Worm (Caenorhabditis elegans) whole organism, L4 larva: ENCODE data around the gene srx-17.

Source experiments
- egl-43 ChIP-seq: fragments of 200-800 bp; sonication (Bioruptor generic); IDR thresholded peaks from 2 replicates; pipeline ENCODE4 v1.3.6; 2022; ENCODE audit warnings: missing genetic modification reagents, missing genetic modification characterization, missing compliant biosample characterization
- lim-7 ChIP-seq: fragments of 200-800 bp; sonication (Bioruptor generic); IDR thresholded peaks from 2 replicates; pipeline ENCODE4 v1.3.6; 2022; ENCODE audit warnings: missing genetic modification characterization, missing compliant biosample characterization
- madf-9 ChIP-seq: fragments of 200-800 bp; sonication (Bioruptor generic); conservative IDR thresholded peaks from 2 replicates; pipeline ENCODE4 v1.3.6; 2022; ENCODE audit warnings: missing genetic modification reagents, missing genetic modification characterization, missing compliant biosample characterization
- mep-1 ChIP-seq: fragments of 150-350 bp; sonication (generic microtip); optimal IDR thresholded peaks from 3 replicates; lab custom pipeline; 2014; ENCODE audit warnings: missing biosample characterization, missing genetic modification characterization
- mxl-2 ChIP-seq: fragments of 200-800 bp; sonication (Bioruptor generic); conservative IDR thresholded peaks from 2 replicates; pipeline ENCODE4 v1.3.6; 2022; ENCODE audit warnings: missing genetic modification reagents, missing genetic modification characterization, missing compliant biosample characterization
- zfp-2 ChIP-seq: sonication (generic microtip); optimal IDR thresholded peaks from 2 replicates; lab custom pipeline; 2016; ENCODE audit warnings: mild to moderate bottlenecking, missing genetic modification characterization, missing compliant biosample characterization
- zip-2 ChIP-seq: fragments of 150-350 bp; optimal IDR thresholded peaks from 2 replicates; lab custom pipeline; 2014; ENCODE audit warnings: missing biosample characterization, missing genetic modification characterization

- TF ChIP-seq zfp-2 (tag; lab: Kevin White, UChicago) (no peak), mep-1 (tag; lab: Kevin White, UChicago) (no peak), madf-9 (GFP tag; lab: Robert Waterston, UW) (no peak), zip-2 (no peak), lim-7 (GFP tag; lab: Robert Waterston, UW) (no peak), egl-43 (GFP tag; lab: Robert Waterston, UW) (no peak), mxl-2 (GFP tag; lab: Robert Waterston, UW) (no peak)
Measured at ce11 chrV:13827920-13828319, 13.1 kb upstream of the srx-17 start, which contains the start of gene nrf-5.
